Worm (Caenorhabditis elegans) whole organism, early embryonic: ENCODE results near the gene ubc-8.

Experiments used
- B0310.2 ChIP-seq: sonication (generic microtip); optimal IDR thresholded peaks from 2 replicates; lab custom pipeline; 2016; ENCODE audit warnings: mild to moderate bottlenecking, missing genetic modification characterization, missing compliant biosample characterization
- F13C5.2 ChIP-seq: sonication (generic microtip); optimal IDR thresholded peaks from 2 replicates; lab custom pipeline; 2017; ENCODE audit warnings: mild to moderate bottlenecking, missing genetic modification characterization, inconsistent platforms, missing compliant biosample characterization
- aly-1 ChIP-seq: sonication (generic microtip); optimal IDR thresholded peaks from 2 replicates; lab custom pipeline; 2016; ENCODE audit warnings: missing genetic modification characterization, missing compliant biosample characterization
- ama-1 ChIP-seq: fragments of 150-350 bp; optimal IDR thresholded peaks from 2 replicates; lab custom pipeline; 2014
- ceh-36 ChIP-seq: sonication (generic microtip); optimal IDR thresholded peaks from 2 replicates; lab custom pipeline; 2016; ENCODE audit warnings: missing genetic modification characterization, inconsistent platforms, missing compliant biosample characterization
- flt-1 ChIP-seq: fragments of 200-800 bp; sonication (Bioruptor generic); IDR thresholded peaks from 2 replicates; pipeline ENCODE4 v1.3.6; 2022; ENCODE audit warnings: missing genetic modification characterization, missing compliant biosample characterization
- hmbx-1 ChIP-seq: sonication (generic microtip); optimal IDR thresholded peaks from 2 replicates; lab custom pipeline; 2016; ENCODE audit warnings: mild to moderate bottlenecking, missing genetic modification characterization, missing compliant biosample characterization
- scrt-1 ChIP-seq: fragments of 200-800 bp; sonication (Bioruptor generic); IDR thresholded peaks from 2 replicates; pipeline ENCODE4 v1.3.6; 2022; ENCODE audit warnings: missing genetic modification characterization, missing compliant biosample characterization
- tbx-11 ChIP-seq: fragments of 200-800 bp; sonication (Bioruptor generic); IDR thresholded peaks from 2 replicates; pipeline ENCODE4 v1.3.6; 2022; ENCODE audit warnings: missing genetic modification characterization, missing compliant biosample characterization
- tbx-37 ChIP-seq: fragments of 200-800 bp; sonication (Bioruptor generic); conservative IDR thresholded peaks from 2 replicates; pipeline ENCODE4 v1.3.6; 2022; ENCODE audit warnings: missing genetic modification reagents, missing genetic modification characterization, missing compliant biosample characterization
- tra-4 ChIP-seq: sonication (generic microtip); optimal IDR thresholded peaks from 2 replicates; lab custom pipeline; 2017; ENCODE audit warnings: missing genetic modification characterization, missing compliant biosample characterization

DNA sequence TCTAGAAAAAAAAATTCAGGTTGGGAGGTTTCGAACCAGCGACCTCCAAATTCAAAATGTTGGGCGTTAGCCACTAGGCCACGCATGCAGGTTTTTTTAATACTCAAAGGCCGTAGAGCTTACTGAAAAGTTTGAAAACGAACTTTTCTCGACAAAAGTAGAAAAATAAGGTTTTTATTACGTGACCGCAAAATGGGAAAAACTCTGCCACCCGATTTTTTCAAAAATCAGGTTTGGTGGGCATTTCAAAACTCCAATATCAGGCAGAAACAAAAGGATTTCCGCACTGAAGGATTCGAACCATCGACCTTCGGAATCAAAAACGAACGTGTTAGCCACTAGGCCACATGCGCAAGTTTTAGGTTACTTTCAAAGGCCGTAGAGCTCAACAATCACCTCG is 48.3 kb downstream of the ubc-8 start:
- TF ChIP-seq tbx-11 (GFP tag; lab: Robert Waterston, UW): no peak
- no peak for TF ChIP-seq ama-1 (lab: Kevin White, UChicago)
- TF ChIP-seq hmbx-1 (tag; lab: Kevin White, UChicago): no peak
- TF ChIP-seq scrt-1 (GFP tag; lab: Robert Waterston, UW): no peak
- TF ChIP-seq ceh-36 (tag; lab: Kevin White, UChicago): no peak
- no peak for TF ChIP-seq F13C5.2 (tag; lab: Kevin White, UChicago)
- no peak for TF ChIP-seq aly-1 (tag; lab: Kevin White, UChicago)
- no peak for TF ChIP-seq tbx-37 (GFP tag; lab: Robert Waterston, UW)
- TF ChIP-seq flt-1: no peak
- TF ChIP-seq B0310.2 (tag; lab: Kevin White, UChicago): no peak
- TF ChIP-seq tra-4 (tag; lab: Kevin White, UChicago): no peak
